Worm (Caenorhabditis elegans) whole organism, early embryonic: ENCODE data around the gene F49F1.17.

ENCODE experiments used
- F13C5.2 ChIP-seq: sonication (generic microtip); optimal IDR thresholded peaks from 2 replicates; lab custom pipeline; 2017; ENCODE audit warnings: mild to moderate bottlenecking, missing genetic modification characterization, inconsistent platforms, missing compliant biosample characterization
- ama-1 ChIP-seq: fragments of 150-350 bp; optimal IDR thresholded peaks from 2 replicates; lab custom pipeline; 2014
- scrt-1 ChIP-seq: fragments of 200-800 bp; sonication (Bioruptor generic); IDR thresholded peaks from 2 replicates; pipeline ENCODE4 v1.3.6; 2022; ENCODE audit warnings: missing genetic modification characterization, missing compliant biosample characterization
- tbx-37 ChIP-seq: fragments of 200-800 bp; sonication (Bioruptor generic); conservative IDR thresholded peaks from 2 replicates; pipeline ENCODE4 v1.3.6; 2022; ENCODE audit warnings: missing genetic modification reagents, missing genetic modification characterization, missing compliant biosample characterization

ce11 chrIV:4177560-4177959, 41.9 kb upstream of the F49F1.17 start:
- TF ChIP-seq ama-1 (lab: Kevin White, UChicago) (no peak), tbx-37 (GFP tag; lab: Robert Waterston, UW) (no peak), F13C5.2 (tag; lab: Kevin White, UChicago) (no peak), scrt-1 (no peak)
